Worm (Caenorhabditis elegans) whole organism, L2 larva: Measurements from ENCODE around the gene chil-14.

ENCODE experiments used
- F13H6.1 ChIP-seq: sonication (generic microtip); optimal IDR thresholded peaks from 2 replicates; lab custom pipeline; 2016; ENCODE audit warnings: missing genetic modification characterization, missing compliant biosample characterization
- R02D3.7 ChIP-seq: fragments of 150-350 bp; optimal IDR thresholded peaks from 2 replicates; lab custom pipeline; 2014; ENCODE audit warnings: missing biosample characterization, missing genetic modification characterization
- ZK546.5 ChIP-seq: sonication (generic microtip); optimal IDR thresholded peaks from 2 replicates; lab custom pipeline; 2017; ENCODE audit warnings: missing biosample characterization, missing genetic modification characterization
- alr-1 ChIP-seq: fragments of 150-350 bp; optimal IDR thresholded peaks from 2 replicates; lab custom pipeline; 2014; ENCODE audit warnings: missing biosample characterization, missing genetic modification characterization
- aly-2 ChIP-seq: fragments of 150-350 bp; optimal IDR thresholded peaks from 2 replicates; lab custom pipeline; 2014; ENCODE audit warnings: missing biosample characterization, missing genetic modification characterization
- ama-1 ChIP-seq: fragments of 150-350 bp; optimal IDR thresholded peaks from 2 replicates; lab custom pipeline; 2018; ENCODE audit warnings: inconsistent platforms
- ceh-16 ChIP-seq: fragments of 150-350 bp; optimal IDR thresholded peaks from 2 replicates; lab custom pipeline; 2014; ENCODE audit warnings: missing biosample characterization, missing genetic modification characterization
- dmd-4 ChIP-seq: sonication (generic microtip); optimal IDR thresholded peaks from 2 replicates; lab custom pipeline; 2017; ENCODE audit warnings: missing biosample characterization, missing genetic modification characterization
- elt-1 ChIP-seq: fragments of 150-350 bp; optimal IDR thresholded peaks from 2 replicates; lab custom pipeline; 2014; ENCODE audit warnings: missing biosample characterization, missing genetic modification characterization
- fos-1 ChIP-seq: fragments of 150-350 bp; optimal IDR thresholded peaks from 2 replicates; lab custom pipeline; 2014; ENCODE audit warnings: missing biosample characterization, missing genetic modification characterization
- gmeb-1 ChIP-seq: fragments of 150-350 bp; optimal IDR thresholded peaks from 2 replicates; lab custom pipeline; 2014; ENCODE audit warnings: missing biosample characterization, missing genetic modification characterization
- lin-39 ChIP-seq: fragments of 150-350 bp; optimal IDR thresholded peaks from 2 replicates; lab custom pipeline; 2014; ENCODE audit warnings: missing biosample characterization, missing genetic modification reagents, missing genetic modification characterization
- mbf-1 ChIP-seq: sonication (generic microtip); optimal IDR thresholded peaks from 2 replicates; lab custom pipeline; 2017; ENCODE audit warnings: missing biosample characterization, missing genetic modification characterization
- mdl-1 ChIP-seq, 2 experiments: fragments of 150-350 bp in 1 of 2; sonication (generic microtip) in 1 of 2; optimal IDR thresholded peaks; 2 replicates each; lab custom pipeline; 2017; ENCODE audit warnings: missing biosample characterization in 2 of 2, missing genetic modification characterization in 2 of 2
- nhr-11 ChIP-seq: fragments of 150-350 bp; optimal IDR thresholded peaks from 2 replicates; lab custom pipeline; 2014; ENCODE audit warnings: missing biosample characterization, missing genetic modification characterization
- nhr-23 ChIP-seq: fragments of 150-350 bp; optimal IDR thresholded peaks from 2 replicates; lab custom pipeline; 2014; ENCODE audit warnings: missing biosample characterization, missing genetic modification reagents, missing genetic modification characterization
- nhr-6 ChIP-seq: fragments of 150-350 bp; optimal IDR thresholded peaks from 2 replicates; lab custom pipeline; 2014; ENCODE audit warnings: missing biosample characterization, missing genetic modification characterization
- peb-1 ChIP-seq: fragments of 150-350 bp; optimal IDR thresholded peaks from 2 replicates; lab custom pipeline; 2014; ENCODE audit warnings: missing biosample characterization, missing genetic modification characterization
- sma-3 ChIP-seq: sonication (generic microtip); optimal IDR thresholded peaks from 2 replicates; lab custom pipeline; 2016; ENCODE audit warnings: missing genetic modification reagents, missing genetic modification characterization, missing compliant biosample characterization
- sma-9 ChIP-seq, 2 experiments: fragments of 150-350 bp in 1 of 2; sonication (generic microtip) in 1 of 2; optimal IDR thresholded peaks; 2 replicates each; lab custom pipeline; 2014 to 2016; ENCODE audit warnings: missing genetic modification characterization in 2 of 2, mild to moderate bottlenecking in 1 of 2, missing biosample characterization in 1 of 2, missing compliant biosample characterization in 1 of 2, missing genetic modification reagents in 1 of 2, moderate library complexity in 1 of 2
- unc-39 ChIP-seq: fragments of 150-350 bp; optimal IDR thresholded peaks from 2 replicates; lab custom pipeline; 2014; ENCODE audit warnings: missing biosample characterization, missing genetic modification characterization
- unc-62 ChIP-seq: fragments of 150-350 bp; optimal IDR thresholded peaks from 2 replicates; lab custom pipeline; 2014; ENCODE audit warnings: missing biosample characterization, missing genetic modification reagents, missing genetic modification characterization

chil-14 gene

ce11 chrV:1495752-1496151, 40.9 kb downstream of the chil-14 start:
- TF ChIP-seq alr-1 (tag; lab: Kevin White, UChicago) (no peak), lin-39 (no peak)

- TF ChIP-seq ama-1 (no peak), dmd-4 (tag; lab: Kevin White, UChicago) (no peak), peb-1 (tag; lab: Kevin White, UChicago) (no peak), mbf-1 (no peak), elt-1 (tag; lab: Kevin White, UChicago) (no peak), R02D3.7 (tag; lab: Kevin White, UChicago) (no peak), ZK546.5 (no peak), fos-1 (no peak), F13H6.1 (tag; lab: Kevin White, UChicago) (no peak), unc-62 (GFP tag; lab: Kevin White, UChicago) (no peak), lin-39 (no peak), sma-3 (GFP tag; lab: Kevin White, UChicago) (no peak), ceh-16 (tag; lab: Kevin White, UChicago) (no peak), sma-9 (GFP tag; optimal IDR thresholded peaks at IDR 0.05; lab: Kevin White, UChicago) (no peak), sma-9 (tag; optimal IDR thresholded peaks at IDR 0.05; lab: Kevin White, UChicago) (no peak), aly-2 (tag; lab: Kevin White, UChicago) (no peak), nhr-23 (tag; lab: Kevin White, UChicago) (no peak)
Measured at ce11 chrV:1499140-1499539, 44.3 kb downstream of the chil-14 start, which contains the start of gene sru-27. TSS of gene sru-27 (plus strand) at chrV:1499440.

- no peak for TF ChIP-seq fos-1
- TF ChIP-seq nhr-11 (tag; lab: Kevin White, UChicago): no peak
- TF ChIP-seq nhr-6 (tag; lab: Kevin White, UChicago): no peak
- TF ChIP-seq gmeb-1 (tag; lab: Kevin White, UChicago): no peak
- TF ChIP-seq elt-1 (tag; lab: Kevin White, UChicago): no peak
- TF ChIP-seq mdl-1 (tag; optimal IDR thresholded peaks at IDR 0.05; lab: Kevin White, UChicago): no peak
- no peak for TF ChIP-seq unc-39 (tag; lab: Kevin White, UChicago)
- no peak for TF ChIP-seq peb-1 (tag; lab: Kevin White, UChicago)
Measured at ce11 chrV:1505995-1506394, 51.1 kb downstream of the chil-14 start, which contains the start of gene sru-28. TSS of gene sru-28 (plus strand) at chrV:1506295.
